Fruit fly (Drosophila melanogaster): Measurements from ENCODE around the gene CG33269.

Gene CG33269

DNA sequence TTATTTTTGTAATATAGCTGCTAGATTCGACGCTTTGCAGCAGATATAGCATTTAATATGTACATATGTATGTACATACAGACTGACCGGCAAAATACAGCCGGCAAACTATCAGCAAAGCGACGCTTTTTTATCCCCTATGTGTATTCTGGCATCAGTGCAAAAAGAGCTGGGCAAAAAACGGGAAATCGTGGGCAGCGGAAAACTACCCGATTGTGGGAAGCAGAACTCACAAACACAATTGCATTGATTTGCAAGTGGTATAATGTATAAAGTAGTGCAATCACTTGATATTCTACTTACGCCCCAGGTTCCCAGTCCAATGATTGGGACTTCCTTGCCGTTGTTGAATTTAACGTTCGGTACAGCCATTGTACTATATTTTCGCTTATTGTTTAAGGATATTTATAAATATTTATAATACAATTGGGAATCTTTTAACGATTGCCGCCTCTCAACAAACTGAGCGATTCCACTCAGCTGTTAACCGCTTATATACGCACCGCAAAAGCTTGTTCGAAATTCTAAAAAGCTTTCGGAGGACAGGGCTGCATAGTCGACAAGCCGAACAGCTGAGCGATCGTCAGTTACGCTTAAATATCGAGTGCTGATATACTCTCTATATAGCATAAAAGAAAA, 41.4 kb upstream of the CG33269 start:
- no peak for TF ChIP-seq CG8301 (tag; optimal IDR thresholded peaks at IDR 0.05)
- TF ChIP-seq EcR (GFP tag; optimal IDR thresholded peaks at IDR 0.05) = peak; percentile 44
- no peak for TF ChIP-seq CG14655 (GFP tag; optimal IDR thresholded peaks at IDR 0.05)
- TF ChIP-seq Pif1A (GFP tag; optimal IDR thresholded peaks at IDR 0.05) = peak; percentile 15
- TF ChIP-seq CG4496 (GFP tag; IDR thresholded peaks at IDR 0.05) = peak; percentile 58; the same call in 1 of the 3 replicates
- no peak for TF ChIP-seq CG34367 (tag; optimal IDR thresholded peaks at IDR 0.05)
- peak; percentile 1 for TF ChIP-seq Snoo (tag; optimal IDR thresholded peaks at IDR 0.05)
- peak; percentile 8 for TF ChIP-seq CG15710 (tag; optimal IDR thresholded peaks at IDR 0.05)
- TF ChIP-seq CG13204 (GFP tag; optimal IDR thresholded peaks at IDR 0.05) = no peak
- no peak for TF ChIP-seq CG9948 (tag; optimal IDR thresholded peaks at IDR 0.05)
- no peak for TF ChIP-seq CG17806 (tag; optimal IDR thresholded peaks at IDR 0.05)
- peak; percentile 36 for TF ChIP-seq Pif1B (GFP tag; optimal IDR thresholded peaks at IDR 0.05)
- no peak for TF ChIP-seq CG12605 (GFP tag; IDR thresholded peaks at IDR 0.05)
- TF ChIP-seq fd96Ca (GFP tag; IDR thresholded peaks at IDR 0.05) = no peak
- TF ChIP-seq CG32121 (GFP tag; IDR thresholded peaks at IDR 0.05) = no peak
- no peak for TF ChIP-seq rn (GFP tag; IDR thresholded peaks at IDR 0.05)
- TF ChIP-seq Ets98B (GFP tag; IDR thresholded peaks at IDR 0.05) = peak; percentile 34; the same call in 1 of the 2 replicates
- TF ChIP-seq CG10348 (GFP tag; IDR thresholded peaks at IDR 0.05) = no peak
- TF ChIP-seq D1 (tag; optimal IDR thresholded peaks at IDR 0.05) = no peak
- TF ChIP-seq gl (tag; optimal IDR thresholded peaks at IDR 0.05) = no peak
- no peak for TF ChIP-seq CG8159 (tag; optimal IDR thresholded peaks at IDR 0.05)

DNA sequence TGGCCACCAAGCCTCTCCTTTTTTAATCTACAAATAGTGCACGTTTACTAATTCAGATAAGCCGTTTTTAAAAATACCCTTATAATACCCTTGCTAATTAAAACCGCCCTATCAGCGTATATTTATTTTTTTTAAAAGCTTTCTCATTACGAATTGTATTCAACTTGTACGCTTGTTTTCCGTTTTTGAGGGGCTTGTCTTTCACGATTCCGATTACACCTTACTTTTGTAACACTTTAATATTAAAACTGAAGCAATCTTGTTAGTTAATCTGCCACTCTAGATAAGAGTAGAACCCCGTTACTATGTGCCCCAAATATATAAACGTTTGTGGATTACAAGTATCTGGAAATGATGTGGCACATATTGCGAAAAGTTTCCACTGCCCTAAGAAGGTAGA, 40.8 kb upstream of the CG33269 start:
- TF ChIP-seq rn (GFP tag; IDR thresholded peaks at IDR 0.05) (no peak), CG13204 (GFP tag; optimal IDR thresholded peaks at IDR 0.05) (no peak), CG34367 (tag; optimal IDR thresholded peaks at IDR 0.05) (no peak), CG8301 (tag; optimal IDR thresholded peaks at IDR 0.05) (no peak), CG8159 (tag; optimal IDR thresholded peaks at IDR 0.05) (no peak), CG15710 (tag; optimal IDR thresholded peaks at IDR 0.05) (no peak), D1 (tag; optimal IDR thresholded peaks at IDR 0.05) (no peak), Ets98B (GFP tag; IDR thresholded peaks at IDR 0.05) (no peak), Pif1B (GFP tag; optimal IDR thresholded peaks at IDR 0.05) (no peak), CG32121 (GFP tag; IDR thresholded peaks at IDR 0.05) (no peak), CG17806 (tag; optimal IDR thresholded peaks at IDR 0.05) (no peak), Pif1A (GFP tag; optimal IDR thresholded peaks at IDR 0.05) (no peak)

- no peak for TF ChIP-seq CG8159 (tag; optimal IDR thresholded peaks at IDR 0.05)
- no peak for TF ChIP-seq CG10348 (GFP tag; IDR thresholded peaks at IDR 0.05)
- no peak for TF ChIP-seq CG4496 (GFP tag; IDR thresholded peaks at IDR 0.05)
- TF ChIP-seq fd96Ca (GFP tag; IDR thresholded peaks at IDR 0.05) = no peak
- TF ChIP-seq rn (GFP tag; IDR thresholded peaks at IDR 0.05) = no peak
- TF ChIP-seq CG34367 (tag; optimal IDR thresholded peaks at IDR 0.05) = no peak
- TF ChIP-seq EcR (GFP tag; optimal IDR thresholded peaks at IDR 0.05) = no peak
- no peak for TF ChIP-seq CG14655 (GFP tag; optimal IDR thresholded peaks at IDR 0.05)
- TF ChIP-seq gl (tag; optimal IDR thresholded peaks at IDR 0.05) = no peak
- TF ChIP-seq CG17806 (tag; optimal IDR thresholded peaks at IDR 0.05) = no peak
- TF ChIP-seq CG13204 (GFP tag; optimal IDR thresholded peaks at IDR 0.05) = no peak
- no peak for TF ChIP-seq CG15710 (tag; optimal IDR thresholded peaks at IDR 0.05)
- TF ChIP-seq CG12605 (GFP tag; IDR thresholded peaks at IDR 0.05) = no peak
- TF ChIP-seq Ets98B (GFP tag; IDR thresholded peaks at IDR 0.05) = no peak
- no peak for TF ChIP-seq CG32121 (GFP tag; IDR thresholded peaks at IDR 0.05)
- no peak for TF ChIP-seq CG8301 (tag; optimal IDR thresholded peaks at IDR 0.05)
- no peak for TF ChIP-seq D1 (tag; optimal IDR thresholded peaks at IDR 0.05)
- no peak for TF ChIP-seq Pif1A (GFP tag; optimal IDR thresholded peaks at IDR 0.05)
- no peak for TF ChIP-seq Pif1B (GFP tag; optimal IDR thresholded peaks at IDR 0.05)
- no peak for TF ChIP-seq CG9948 (tag; optimal IDR thresholded peaks at IDR 0.05)
Observed at dm6 chr3L:11620001-11620400, 38.0 kb upstream of the CG33269 start, which contains the start of gene Muc68Ca. Gene Muc68Ca, minus strand, starts transcription at chr3L:11620101.

- TF ChIP-seq CG32121 (GFP tag; IDR thresholded peaks at IDR 0.05) (no peak), CG13204 (GFP tag; optimal IDR thresholded peaks at IDR 0.05) (no peak), CG17806 (tag; optimal IDR thresholded peaks at IDR 0.05) (no peak), CG14655 (GFP tag; optimal IDR thresholded peaks at IDR 0.05) (no peak), Ets98B (GFP tag; IDR thresholded peaks at IDR 0.05) (no peak), gl (tag; optimal IDR thresholded peaks at IDR 0.05) (no peak)
Observed at dm6 chr3L:11609835-11610234, 27.8 kb upstream of the CG33269 start, which contains the start of gene CG42832. Gene CG42832, plus strand, starts transcription at chr3L:11610135.

dm6 chr3L:11609153-11609809, 27.3 kb upstream of the CG33269 start, which contains the start of gene Duba:
Gene Duba, minus strand, starts transcription at chr3L:11609465.
- no peak for TF ChIP-seq CG8159 (tag; optimal IDR thresholded peaks at IDR 0.05)
- peak; percentile 18 for TF ChIP-seq D1 (tag; optimal IDR thresholded peaks at IDR 0.05)
- no peak for TF ChIP-seq gl (tag; optimal IDR thresholded peaks at IDR 0.05)
- peak; percentile 9 for TF ChIP-seq CG15710 (tag; optimal IDR thresholded peaks at IDR 0.05)
- TF ChIP-seq fd96Ca (GFP tag; IDR thresholded peaks at IDR 0.05) = no peak
- no peak for TF ChIP-seq CG8301 (tag; optimal IDR thresholded peaks at IDR 0.05)

dm6 chr3L:11604227-11604626, 22.2 kb upstream of the CG33269 start:
- no peak for TF ChIP-seq gl (tag; optimal IDR thresholded peaks at IDR 0.05)
- TF ChIP-seq CG8159 (tag; optimal IDR thresholded peaks at IDR 0.05) = no peak
- TF ChIP-seq CG4496 (GFP tag; IDR thresholded peaks at IDR 0.05) = no peak
- TF ChIP-seq CG12605 (GFP tag; IDR thresholded peaks at IDR 0.05) = no peak
- TF ChIP-seq CG32121 (GFP tag; IDR thresholded peaks at IDR 0.05) = no peak
- TF ChIP-seq CG17806 (tag; optimal IDR thresholded peaks at IDR 0.05) = no peak
- no peak for TF ChIP-seq EcR (GFP tag; optimal IDR thresholded peaks at IDR 0.05)
- TF ChIP-seq CG9948 (tag; optimal IDR thresholded peaks at IDR 0.05) = no peak
- no peak for TF ChIP-seq rn (GFP tag; IDR thresholded peaks at IDR 0.05)
- TF ChIP-seq CG10348 (GFP tag; IDR thresholded peaks at IDR 0.05) = no peak

All from whole organism, pupa.